Fruit fly (Drosophila melanogaster): Measurements from ENCODE around the gene SmydA-2.

The SmydA-2 gene

dm6 chr3L:19003220-19003619 is at the start of gene SmydA-2:
Gene SmydA-2, minus strand, starts transcription at chr3L:19003252.
- TF ChIP-seq CG8478 (optimal IDR thresholded peaks at IDR 0.05) = no peak
- TF ChIP-seq CTCF (optimal IDR thresholded peaks at IDR 0.05) = no peak

- TF ChIP-seq CTCF (optimal IDR thresholded peaks at IDR 0.05) (no peak), CG8478 (optimal IDR thresholded peaks at IDR 0.05) (no peak)
These were observed 48.9 kb upstream of the SmydA-2 start, which contains the start of gene Acp76A for dm6 chr3L:19051926-19052325. Gene Acp76A, minus strand, starts transcription at chr3L:19052026.

- TF ChIP-seq CTCF (optimal IDR thresholded peaks at IDR 0.05) (no peak), CG8478 (optimal IDR thresholded peaks at IDR 0.05) (no peak)
These were observed 46.8 kb upstream of the SmydA-2 start for dm6 chr3L:19049669-19050510.

dm6 chr3L:19048761-19049160 is 45.7 kb upstream of the SmydA-2 start:
- TF ChIP-seq CG8478 (optimal IDR thresholded peaks at IDR 0.05) (no peak), CTCF (optimal IDR thresholded peaks at IDR 0.05) (no peak)

- TF ChIP-seq CTCF (optimal IDR thresholded peaks at IDR 0.05) (no peak), CG8478 (optimal IDR thresholded peaks at IDR 0.05) (no peak)
These were observed 45.2 kb upstream of the SmydA-2 start for dm6 chr3L:19048257-19048656.

- TF ChIP-seq CG8478 (optimal IDR thresholded peaks at IDR 0.05) (no peak), CTCF (optimal IDR thresholded peaks at IDR 0.05) (no peak)
These were observed 43.5 kb upstream of the SmydA-2 start for dm6 chr3L:19046389-19047042.

dm6 chr3L:19045299-19046025 is 42.4 kb upstream of the SmydA-2 start, which contains the start of gene nkd:
Gene nkd, minus strand, starts transcription at chr3L:19045449.
- TF ChIP-seq CG8478 (optimal IDR thresholded peaks at IDR 0.05) (no peak), CTCF (optimal IDR thresholded peaks at IDR 0.05) (no peak)

- no peak for TF ChIP-seq CTCF (optimal IDR thresholded peaks at IDR 0.05)
- no peak for TF ChIP-seq CG8478 (optimal IDR thresholded peaks at IDR 0.05)
These were observed 41.7 kb upstream of the SmydA-2 start for dm6 chr3L:19044589-19045298.

dm6 chr3L:19043464-19044034 is 40.5 kb upstream of the SmydA-2 start:
- TF ChIP-seq CTCF (optimal IDR thresholded peaks at IDR 0.05) = no peak
- no peak for TF ChIP-seq CG8478 (optimal IDR thresholded peaks at IDR 0.05)

- TF ChIP-seq CTCF (optimal IDR thresholded peaks at IDR 0.05) = no peak
- TF ChIP-seq CG8478 (optimal IDR thresholded peaks at IDR 0.05) = no peak
These were observed 39.4 kb upstream of the SmydA-2 start for dm6 chr3L:19042501-19042900.

- TF ChIP-seq CG8478 (optimal IDR thresholded peaks at IDR 0.05) = no peak
These were observed 38.8 kb upstream of the SmydA-2 start for dm6 chr3L:19041665-19042385.

- TF ChIP-seq CG8478 (optimal IDR thresholded peaks at IDR 0.05) (no peak), CTCF (optimal IDR thresholded peaks at IDR 0.05) (no peak)
These were observed 38.1 kb upstream of the SmydA-2 start for dm6 chr3L:19041161-19041560.

dm6 chr3L:19040155-19040644 is 37.1 kb upstream of the SmydA-2 start:
- no peak for TF ChIP-seq CTCF (optimal IDR thresholded peaks at IDR 0.05)
- TF ChIP-seq CG8478 (optimal IDR thresholded peaks at IDR 0.05) = no peak

dm6 chr3L:19037051-19037450 is 34.0 kb upstream of the SmydA-2 start:
- TF ChIP-seq CTCF (optimal IDR thresholded peaks at IDR 0.05) (no peak), CG8478 (optimal IDR thresholded peaks at IDR 0.05) (no peak)

All from S2 (cell line).